Worm (Caenorhabditis elegans): ENCODE results near the gene sra-3.

sra-3 gene

DNA sequence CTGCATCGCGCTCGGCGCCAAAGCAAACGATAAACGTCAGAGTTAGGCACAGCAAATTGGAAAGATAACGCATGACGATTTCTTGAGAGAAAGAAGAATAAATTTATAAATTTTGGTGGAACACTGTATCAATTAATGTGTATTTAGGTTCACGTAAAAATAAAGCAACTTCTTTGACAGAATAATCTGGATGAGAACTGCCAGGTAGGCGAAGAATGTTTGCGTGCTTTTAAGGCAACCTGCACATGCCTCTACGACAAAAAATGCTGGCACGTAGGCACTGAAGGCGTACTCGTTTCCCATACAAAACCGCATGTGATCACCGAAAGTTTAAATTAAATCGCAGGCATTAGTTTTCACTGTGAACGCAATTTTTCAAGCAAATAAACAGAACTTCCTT, 12.6 kb upstream of the sra-3 start, which contains the start of gene F35H8.1:
TSS of gene F35H8.1 (minus strand) at position 101 of the 400 bp plus-strand sequence.
- TF ChIP-seq ceh-82 (tag; optimal IDR thresholded peaks at IDR 0.05), result no peak
- TF ChIP-seq mef-2 (tag; optimal IDR thresholded peaks at IDR 0.05), result no peak

DNA sequence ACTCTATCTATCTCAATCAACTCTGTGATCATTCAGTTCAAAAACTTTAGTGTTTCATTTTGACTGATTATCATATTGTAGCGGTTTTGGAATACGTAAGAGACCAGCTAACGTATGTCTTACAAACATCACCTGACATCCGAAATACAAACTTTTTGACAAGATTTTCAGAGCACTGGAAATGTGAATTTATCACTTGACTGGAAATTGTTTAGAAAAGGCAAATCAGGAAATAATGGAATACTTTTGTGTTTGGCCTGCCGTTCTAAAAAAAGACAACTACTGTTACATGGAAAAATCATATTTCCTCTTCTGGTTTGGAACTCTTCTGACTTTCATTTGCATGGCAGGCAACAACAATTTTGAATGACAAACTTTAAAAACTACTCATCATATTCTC, 10.9 kb upstream of the sra-3 start, which contains the start of gene F35H8.12:
TSS of gene F35H8.12 (plus strand) at position 301 of the 400 bp plus-strand sequence.
- no peak for TF ChIP-seq nhr-77 (tag; optimal IDR thresholded peaks at IDR 0.05)
- no peak for TF ChIP-seq efl-1 (optimal IDR thresholded peaks at IDR 0.05)
- TF ChIP-seq efl-1 (GFP tag; optimal IDR thresholded peaks at IDR 0.05 in 1 of 2), result peak in 1 of 2 experiments; percentile 43

ce11 chrII:9550718-9551117, 10.1 kb upstream of the sra-3 start, which contains the start of gene sra-6:
Gene sra-6 (minus strand): TSS chrII:9550818.
- no peak for TF ChIP-seq grh-1 (GFP tag; IDR thresholded peaks at IDR 0.05)
- TF ChIP-seq nhr-71 (tag; optimal IDR thresholded peaks at IDR 0.05), result no peak
- TF ChIP-seq efl-3 (GFP tag; optimal IDR thresholded peaks at IDR 0.05), result no peak
- TF ChIP-seq nhr-85 (tag), result no peak
- TF ChIP-seq lin-13 (GFP tag; optimal IDR thresholded peaks at IDR 0.05), result no peak
- no peak for TF ChIP-seq C04F5.9 (tag; optimal IDR thresholded peaks at IDR 0.05)
- no peak for TF ChIP-seq dpl-1 (GFP tag; optimal IDR thresholded peaks at IDR 0.05)
- TF ChIP-seq C34B4.2 (tag; optimal IDR thresholded peaks at IDR 0.05), result no peak
- TF ChIP-seq hpl-2 (GFP tag; optimal IDR thresholded peaks at IDR 0.05), result no peak
- no peak for TF ChIP-seq Y116A8C.19 (tag; optimal IDR thresholded peaks at IDR 0.05; ENCODE audit: borderline replicate concordance)
- TF ChIP-seq nhr-47 (tag; optimal IDR thresholded peaks at IDR 0.05), result no peak

ce11 chrII:9544386-9544785, 3.8 kb upstream of the sra-3 start, which contains the start of gene sra-7:
Gene sra-7 (plus strand): TSS chrII:9544686.
- TF ChIP-seq nhr-71 (tag; optimal IDR thresholded peaks at IDR 0.05) (no peak), blmp-1 (tag; optimal IDR thresholded peaks at IDR 0.05) (no peak), fkh-8 (tag; optimal IDR thresholded peaks at IDR 0.05) (peak; percentile 10)

ce11 chrII:9542785-9543184, 2.2 kb upstream of the sra-3 start, which contains the start of gene sra-4:
Gene sra-4 (minus strand): TSS chrII:9542885.
- TF ChIP-seq ets-5 (GFP tag; IDR thresholded peaks at IDR 0.05), result no peak
- TF ChIP-seq isw-1 (GFP tag; IDR thresholded peaks at IDR 0.05), result no peak
- TF ChIP-seq pax-3 (tag; optimal IDR thresholded peaks at IDR 0.05), result no peak
- TF ChIP-seq nhr-12 (tag; optimal IDR thresholded peaks at IDR 0.05), result no peak
- no peak for TF ChIP-seq nhr-77 (tag; optimal IDR thresholded peaks at IDR 0.05)
- no peak for TF ChIP-seq aha-1 (tag; optimal IDR thresholded peaks at IDR 0.05)
- no peak for TF ChIP-seq nhr-76 (tag; optimal IDR thresholded peaks at IDR 0.05)
- TF ChIP-seq nhr-71 (tag; optimal IDR thresholded peaks at IDR 0.05), result no peak
- TF ChIP-seq tlp-1 (tag; optimal IDR thresholded peaks at IDR 0.05), result no peak
- TF ChIP-seq fkh-4 (tag; optimal IDR thresholded peaks at IDR 0.05; ENCODE audit: borderline replicate concordance), result no peak
- TF ChIP-seq nhr-19 (GFP tag; conservative IDR thresholded peaks at IDR 0.05), result no peak

ce11 chrII:9537429-9537828, 3.2 kb downstream of the sra-3 start, which contains the start of gene sra-8:
Gene sra-8 (plus strand): TSS chrII:9537729.
- TF ChIP-seq lin-39 (tag; optimal IDR thresholded peaks at IDR 0.05) (no peak), hpl-2 (GFP tag; optimal IDR thresholded peaks at IDR 0.05) (no peak), unc-86 (tag; optimal IDR thresholded peaks at IDR 0.05) (no peak), nhr-19 (GFP tag; conservative IDR thresholded peaks at IDR 0.05) (no peak), lin-35 (GFP tag; optimal IDR thresholded peaks at IDR 0.05) (no peak), tbx-2 (tag; optimal IDR thresholded peaks at IDR 0.05) (no peak), nhr-85 (tag) (no peak), nhr-28 (tag; optimal IDR thresholded peaks at IDR 0.05) (no peak), ceh-90 (tag; optimal IDR thresholded peaks at IDR 0.05) (no peak)

All from whole organism, L1 larva.